Fruit fly (Drosophila melanogaster) whole organism, wandering third instar larva: Measurements from ENCODE around the gene CG16710.

Experiments used
- Abd-B ChIP-seq: fragments of >200 bp; optimal IDR thresholded peaks from 2 replicates; lab custom pipeline; 2017; ENCODE audit warnings: missing biosample characterization, missing genetic modification characterization
- CG32264 ChIP-seq: fragments of 200-800 bp; sonication (Bioruptor generic); optimal IDR thresholded peaks from 2 replicates; lab custom pipeline; 2016; ENCODE audit warnings: missing biosample characterization, missing genetic modification characterization
- CG9705 ChIP-seq: fragments of 200-800 bp; sonication (Bioruptor generic); optimal IDR thresholded peaks from 2 replicates; lab custom pipeline; 2018; ENCODE audit warnings: missing biosample characterization, mild to moderate bottlenecking, missing genetic modification characterization
- CrebA ChIP-seq: fragments of 200-800 bp; sonication (Bioruptor generic); optimal IDR thresholded peaks from 2 replicates; lab custom pipeline; 2016; ENCODE audit warnings: missing biosample characterization, mild to moderate bottlenecking, missing genetic modification characterization, borderline replicate concordance
- Dfd ChIP-seq: fragments of >200 bp; optimal IDR thresholded peaks from 2 replicates; lab custom pipeline; 2017; ENCODE audit warnings: missing biosample characterization, missing genetic modification characterization
- Dif ChIP-seq: fragments of 200-275, 200-300 bp; sonication (Bioruptor generic); optimal IDR thresholded peaks from 2 replicates; lab custom pipeline; 2018; ENCODE audit warnings: missing biosample characterization, missing genetic modification characterization; ENCODE audit not compliant: partially characterized antibody
- GATAd ChIP-seq: sonication (Bioruptor generic); optimal IDR thresholded peaks from 2 replicates; lab custom pipeline; 2016; ENCODE audit warnings: missing biosample characterization, missing genetic modification characterization
- HLH106 ChIP-seq: fragments of 200-800 bp; optimal IDR thresholded peaks from 3 replicates; lab custom pipeline; 2019; ENCODE audit warnings: missing biosample characterization, mild to moderate bottlenecking, missing genetic modification characterization, moderate library complexity
- Hnf4 ChIP-seq: fragments of 200-800 bp; sonication (Bioruptor generic); optimal IDR thresholded peaks from 2 replicates; lab custom pipeline; 2016; ENCODE audit warnings: missing biosample characterization, mild to moderate bottlenecking, missing genetic modification characterization
- Hr78 ChIP-seq: fragments of >200 bp; optimal IDR thresholded peaks from 2 replicates; lab custom pipeline; 2017; ENCODE audit warnings: missing biosample characterization, missing genetic modification characterization
- Hr83 ChIP-seq: fragments of 200-300 bp; sonication (Bioruptor generic); optimal IDR thresholded peaks from 2 replicates; lab custom pipeline; 2016; ENCODE audit warnings: missing biosample characterization, mild to moderate bottlenecking, missing genetic modification characterization, moderate library complexity; ENCODE audit not compliant: poor library complexity, severe bottlenecking
- Jra ChIP-seq: sonication (Bioruptor generic); optimal IDR thresholded peaks from 2 replicates; lab custom pipeline; 2016; ENCODE audit warnings: missing biosample characterization, missing genetic modification characterization
- Mio ChIP-seq: sonication (Bioruptor generic); optimal IDR thresholded peaks from 2 replicates; lab custom pipeline; 2016; ENCODE audit warnings: missing biosample characterization, missing genetic modification characterization
- Myc ChIP-seq: fragments of >200 bp; optimal IDR thresholded peaks from 2 replicates; lab custom pipeline; 2017
- N ChIP-seq: fragments of >200 bp; optimal IDR thresholded peaks from 2 replicates; lab custom pipeline; 2018; ENCODE audit warnings: missing biosample characterization, missing external identifiers, missing genetic modification characterization
- OdsH ChIP-seq: fragments of 200-800 bp; sonication (Bioruptor generic); optimal IDR thresholded peaks from 2 replicates; lab custom pipeline; 2016; ENCODE audit warnings: missing biosample characterization, mild to moderate bottlenecking, missing genetic modification characterization
- Rel ChIP-seq, 2 experiments: fragments of 200-800 bp; sonication (Bioruptor generic) in 1 of 2; optimal IDR thresholded peaks; 2 replicates in 1 of 2; 3 replicates in 1 of 2; lab custom pipeline; 2016 to 2019; ENCODE audit warnings: mild to moderate bottlenecking in 2 of 2, missing biosample characterization in 2 of 2, missing genetic modification characterization in 2 of 2, moderate library complexity in 1 of 2
- Sp1 ChIP-seq: fragments of 200-800 bp; sonication (Bioruptor generic); optimal IDR thresholded peaks from 3 replicates; lab custom pipeline; 2019; ENCODE audit warnings: missing biosample characterization, mild to moderate bottlenecking, missing genetic modification characterization, moderate library complexity
- Vsx2 ChIP-seq: fragments of 200-300, 225-300 bp; sonication (Bioruptor generic); optimal IDR thresholded peaks from 2 replicates; lab custom pipeline; 2018; ENCODE audit warnings: missing biosample characterization, missing genetic modification characterization; ENCODE audit not compliant: partially characterized antibody
- br ChIP-seq: fragments of 200-800 bp; sonication (Bioruptor generic); optimal IDR thresholded peaks from 2 replicates; lab custom pipeline; 2016; ENCODE audit warnings: missing biosample characterization, missing genetic modification characterization
- brk ChIP-seq: fragments of 200-800 bp; sonication (Bioruptor generic); optimal IDR thresholded peaks from 2 replicates; lab custom pipeline; 2016; ENCODE audit warnings: missing biosample characterization, mild to moderate bottlenecking, missing genetic modification characterization
- dl ChIP-seq, 2 experiments: fragments of 175-275, 200-275 bp in 1 of 2; fragments of 200-275 bp in 1 of 2; sonication (Bioruptor generic); optimal IDR thresholded peaks; lab custom pipeline; 2018; ENCODE audit warnings: mild to moderate bottlenecking in 2 of 2, missing biosample characterization in 2 of 2, missing genetic modification characterization in 2 of 2, moderate library complexity in 2 of 2; ENCODE audit not compliant: partially characterized antibody in 2 of 2, insufficient read depth in 1 of 2
- dmrt93B ChIP-seq: fragments of 200-800 bp; sonication (Bioruptor generic); optimal IDR thresholded peaks from 2 replicates; lab custom pipeline; 2018; ENCODE audit warnings: missing biosample characterization, mild to moderate bottlenecking, missing genetic modification characterization
- dsf ChIP-seq: sonication (Bioruptor generic); optimal IDR thresholded peaks from 2 replicates; lab custom pipeline; 2016; ENCODE audit warnings: missing biosample characterization, missing genetic modification characterization, borderline replicate concordance
- ey ChIP-seq: fragments of 200-800 bp; sonication (Bioruptor generic); optimal IDR thresholded peaks from 2 replicates; lab custom pipeline; 2016; ENCODE audit warnings: missing biosample characterization, missing genetic modification characterization
- foxo ChIP-seq, 2 experiments: fragments of 200-800 bp; sonication (Bioruptor generic); optimal IDR thresholded peaks; 2 replicates in 1 of 2; 3 replicates in 1 of 2; lab custom pipeline; 2016 to 2017; ENCODE audit warnings: missing biosample characterization in 2 of 2, missing genetic modification characterization in 2 of 2
- fru ChIP-seq: fragments of 200-800 bp; sonication (Bioruptor generic); optimal IDR thresholded peaks from 3 replicates; lab custom pipeline; 2016; ENCODE audit warnings: missing biosample characterization, mild to moderate bottlenecking, missing genetic modification characterization
- h ChIP-seq: fragments of 200-800 bp; sonication (Bioruptor generic); optimal IDR thresholded peaks from 3 replicates; lab custom pipeline; 2016; ENCODE audit warnings: missing biosample characterization, mild to moderate bottlenecking, missing genetic modification characterization
- jim ChIP-seq: fragments of 175-275, 200-325 bp; sonication (Bioruptor generic); optimal IDR thresholded peaks from 2 replicates; lab custom pipeline; 2016; ENCODE audit warnings: missing biosample characterization, mild to moderate bottlenecking, missing genetic modification characterization
- lola ChIP-seq: fragments of >200 bp; optimal IDR thresholded peaks from 2 replicates; lab custom pipeline; 2017; ENCODE audit warnings: missing biosample characterization, missing genetic modification characterization
- pan ChIP-seq: fragments of >200 bp; optimal IDR thresholded peaks from 2 replicates; lab custom pipeline; 2017
- psq ChIP-seq: fragments of 200-800 bp; sonication (Bioruptor generic); optimal IDR thresholded peaks from 3 replicates; lab custom pipeline; 2017; ENCODE audit warnings: missing biosample characterization, mild to moderate bottlenecking, missing genetic modification characterization, moderate library complexity
- rgr ChIP-seq: fragments of 200-800 bp; sonication (Bioruptor generic); optimal IDR thresholded peaks from 3 replicates; lab custom pipeline; 2016; ENCODE audit warnings: missing biosample characterization, mild to moderate bottlenecking, missing genetic modification characterization
- sage ChIP-seq: fragments of 200-800 bp; sonication (Bioruptor generic); optimal IDR thresholded peaks from 2 replicates; lab custom pipeline; 2016; ENCODE audit warnings: missing biosample characterization, mild to moderate bottlenecking, missing genetic modification characterization
- sv ChIP-seq: fragments of 200-800 bp; sonication (Bioruptor generic); optimal IDR thresholded peaks from 3 replicates; lab custom pipeline; 2016; ENCODE audit warnings: missing biosample characterization, missing genetic modification characterization
- tai ChIP-seq: sonication (Bioruptor generic); optimal IDR thresholded peaks from 2 replicates; lab custom pipeline; 2016; ENCODE audit warnings: missing biosample characterization, missing genetic modification characterization
- usp ChIP-seq: fragments of >200 bp; optimal IDR thresholded peaks from 2 replicates; lab custom pipeline; 2017; ENCODE audit warnings: missing biosample characterization, missing genetic modification characterization
- woc ChIP-seq: sonication (Bioruptor generic); optimal IDR thresholded peaks from 2 replicates; lab custom pipeline; 2016; ENCODE audit warnings: missing biosample characterization, mild to moderate bottlenecking, missing genetic modification characterization

CG16710 gene

dm6 chr3R:23725711-23726349 is 43.5 kb downstream of the CG16710 start:
- no peak for TF ChIP-seq woc (GFP tag; lab: Kevin White, UChicago)
- no peak for TF ChIP-seq N
- TF ChIP-seq sv (GFP tag; lab: Kevin White, UChicago), result no peak
- no peak for TF ChIP-seq pan (lab: Kevin White, UChicago)
- no peak for TF ChIP-seq rgr (GFP tag; lab: Kevin White, UChicago)
- no peak for TF ChIP-seq ey (GFP tag; lab: Kevin White, UChicago)
- TF ChIP-seq tai, result no peak
- peak; percentile 44 for TF ChIP-seq CrebA
- no peak for TF ChIP-seq CG9705
- TF ChIP-seq h (GFP tag; lab: Kevin White, UChicago), result peak; percentile 62
- TF ChIP-seq OdsH (GFP tag; lab: Kevin White, UChicago), result peak; percentile 43
- TF ChIP-seq usp (GFP tag; lab: Kevin White, UChicago), result no peak
- TF ChIP-seq jim (GFP tag; lab: Kevin White, UChicago), result no peak
- TF ChIP-seq Myc (lab: Kevin White, UChicago), result no peak
- peak; percentile 21 for TF ChIP-seq Hr83 (GFP tag; lab: Kevin White, UChicago)
- peak; percentile 8 for TF ChIP-seq Sp1 (GFP tag; lab: Kevin White, UChicago)
- TF ChIP-seq HLH106 (tag; lab: Kevin White, UChicago), result no peak
- peak; percentile 0 for TF ChIP-seq Hnf4 (GFP tag; lab: Kevin White, UChicago)
- no peak for TF ChIP-seq Abd-B (GFP tag; lab: Kevin White, UChicago)
- no peak for TF ChIP-seq Mio (GFP tag; lab: Kevin White, UChicago)
- no peak for TF ChIP-seq dl (GFP tag; optimal IDR thresholded peaks at IDR 0.05; lab: Kevin White, UChicago; ENCODE audit: insufficient read depth in 1 of 2, partially characterized antibody in 2 of 2)
- TF ChIP-seq sage (GFP tag; lab: Kevin White, UChicago), result no peak
- TF ChIP-seq Dif (GFP tag; lab: Kevin White, UChicago), result no peak
- no peak for TF ChIP-seq Jra (GFP tag; lab: Kevin White, UChicago)
- TF ChIP-seq Dfd (GFP tag; lab: Kevin White, UChicago), result no peak
- no peak for TF ChIP-seq CG32264 (GFP tag; lab: Kevin White, UChicago)
- no peak for TF ChIP-seq lola (GFP tag; lab: Kevin White, UChicago)
- TF ChIP-seq brk (GFP tag; lab: Kevin White, UChicago), result no peak
- TF ChIP-seq dsf, result no peak
- no peak for TF ChIP-seq dmrt93B (GFP tag; lab: Kevin White, UChicago)
- TF ChIP-seq br, result peak; percentile 42
- TF ChIP-seq Rel (GFP tag; optimal IDR thresholded peaks at IDR 0.05; lab: Kevin White, UChicago), result no peak
- TF ChIP-seq Rel (tag; optimal IDR thresholded peaks at IDR 0.05; lab: Kevin White, UChicago), result peak; percentile 85
- TF ChIP-seq Hr78 (GFP tag; lab: Kevin White, UChicago), result no peak
- no peak for TF ChIP-seq foxo (GFP tag; optimal IDR thresholded peaks at IDR 0.05; lab: Kevin White, UChicago)
- no peak for TF ChIP-seq Vsx2 (GFP tag; lab: Kevin White, UChicago)
- no peak for TF ChIP-seq GATAd (GFP tag; lab: Kevin White, UChicago)
- no peak for TF ChIP-seq fru (GFP tag; lab: Kevin White, UChicago)
- TF ChIP-seq psq (GFP tag; lab: Kevin White, UChicago), result no peak

dm6 chr3R:23726740-23727139 is 44.4 kb downstream of the CG16710 start:
- TF ChIP-seq Rel (GFP tag; optimal IDR thresholded peaks at IDR 0.05; lab: Kevin White, UChicago), result peak; percentile 8
- TF ChIP-seq Rel (tag; optimal IDR thresholded peaks at IDR 0.05; lab: Kevin White, UChicago), result no peak
- no peak for TF ChIP-seq jim (GFP tag; lab: Kevin White, UChicago)
- TF ChIP-seq CrebA, result no peak
- TF ChIP-seq br, result peak; percentile 71
- TF ChIP-seq dsf, result no peak
- no peak for TF ChIP-seq Myc (lab: Kevin White, UChicago)
- no peak for TF ChIP-seq Vsx2 (GFP tag; lab: Kevin White, UChicago)
- no peak for TF ChIP-seq Hr78 (GFP tag; lab: Kevin White, UChicago)
- TF ChIP-seq N, result no peak
- TF ChIP-seq h (GFP tag; lab: Kevin White, UChicago), result peak; percentile 83
- peak in 1 of 2 experiments; percentile 82 for TF ChIP-seq foxo (GFP tag; optimal IDR thresholded peaks at IDR 0.05; lab: Kevin White, UChicago)
- no peak for TF ChIP-seq lola (GFP tag; lab: Kevin White, UChicago)
- TF ChIP-seq pan (lab: Kevin White, UChicago), result no peak
- TF ChIP-seq Hnf4 (GFP tag; lab: Kevin White, UChicago), result peak; percentile 55
- peak; percentile 68 for TF ChIP-seq ey (GFP tag; lab: Kevin White, UChicago)
- peak; percentile 83 for TF ChIP-seq OdsH (GFP tag; lab: Kevin White, UChicago)
- no peak for TF ChIP-seq CG9705
- TF ChIP-seq CG32264 (GFP tag; lab: Kevin White, UChicago), result peak; percentile 45
- TF ChIP-seq sv (GFP tag; lab: Kevin White, UChicago), result peak; percentile 85
- TF ChIP-seq fru (GFP tag; lab: Kevin White, UChicago), result peak; percentile 81
- TF ChIP-seq rgr (GFP tag; lab: Kevin White, UChicago), result peak; percentile 82
- TF ChIP-seq Sp1 (GFP tag; lab: Kevin White, UChicago), result peak; percentile 57
- no peak for TF ChIP-seq tai
- no peak for TF ChIP-seq Mio (GFP tag; lab: Kevin White, UChicago)
- TF ChIP-seq GATAd (GFP tag; lab: Kevin White, UChicago), result no peak
- no peak for TF ChIP-seq Dif (GFP tag; lab: Kevin White, UChicago)
- TF ChIP-seq usp (GFP tag; lab: Kevin White, UChicago), result no peak
- no peak for TF ChIP-seq dl (GFP tag; optimal IDR thresholded peaks at IDR 0.05; lab: Kevin White, UChicago; ENCODE audit: insufficient read depth in 1 of 2, partially characterized antibody in 2 of 2)
- TF ChIP-seq Abd-B (GFP tag; lab: Kevin White, UChicago), result no peak
- TF ChIP-seq brk (GFP tag; lab: Kevin White, UChicago), result peak; percentile 55
- peak; percentile 54 for TF ChIP-seq HLH106 (tag; lab: Kevin White, UChicago)
- TF ChIP-seq woc (GFP tag; lab: Kevin White, UChicago), result peak; percentile 26
- TF ChIP-seq dmrt93B (GFP tag; lab: Kevin White, UChicago), result peak; percentile 8
- TF ChIP-seq psq (GFP tag; lab: Kevin White, UChicago), result peak; percentile 58
- no peak for TF ChIP-seq Hr83 (GFP tag; lab: Kevin White, UChicago)
- peak; percentile 48 for TF ChIP-seq sage (GFP tag; lab: Kevin White, UChicago)
- no peak for TF ChIP-seq Dfd (GFP tag; lab: Kevin White, UChicago)
- TF ChIP-seq Jra (GFP tag; lab: Kevin White, UChicago), result peak; percentile 19
- TF ChIP-seq, all 38 proteins: peak for 19
